Worm (Caenorhabditis elegans): ENCODE results near the gene mspn-1.

Gene mspn-1

ce11 chrIV:10164086-10164485, 13.7 kb upstream of the mspn-1 start:
- no peak for TF ChIP-seq nhr-28 (tag; optimal IDR thresholded peaks at IDR 0.05)
- TF ChIP-seq snpc-4 (tag; optimal IDR thresholded peaks at IDR 0.05), result no peak
- TF ChIP-seq nhr-237 (tag; optimal IDR thresholded peaks at IDR 0.05), result no peak
- no peak for TF ChIP-seq mab-5 (tag; optimal IDR thresholded peaks at IDR 0.05)
- TF ChIP-seq sptf-1 (tag; optimal IDR thresholded peaks at IDR 0.05), result no peak
- TF ChIP-seq lin-32 (GFP tag; optimal IDR thresholded peaks at IDR 0.05), result no peak
- TF ChIP-seq M03D4.4 (tag; optimal IDR thresholded peaks at IDR 0.05), result no peak
- TF ChIP-seq unc-39 (tag; optimal IDR thresholded peaks at IDR 0.05), result no peak
- TF ChIP-seq mls-2 (tag; optimal IDR thresholded peaks at IDR 0.05), result no peak
- TF ChIP-seq blmp-1 (tag; optimal IDR thresholded peaks at IDR 0.05), result no peak
- no peak for TF ChIP-seq sem-2 (GFP tag; optimal IDR thresholded peaks at IDR 0.05)
- TF ChIP-seq nhr-12 (tag; optimal IDR thresholded peaks at IDR 0.05), result no peak
- TF ChIP-seq ces-1 (GFP tag; optimal IDR thresholded peaks at IDR 0.05), result no peak
- TF ChIP-seq cnd-1 (tag; optimal IDR thresholded peaks at IDR 0.05), result no peak
- no peak for TF ChIP-seq lsy-2 (tag; optimal IDR thresholded peaks at IDR 0.05)
- no peak for TF ChIP-seq ceh-43 (GFP tag; optimal IDR thresholded peaks at IDR 0.05)

- peak; percentile 99 for TF ChIP-seq ces-1 (GFP tag; optimal IDR thresholded peaks at IDR 0.05)
- no peak for TF ChIP-seq cnd-1 (tag; optimal IDR thresholded peaks at IDR 0.05)
These were observed 7.0 kb upstream of the mspn-1 start for ce11 chrIV:10170808-10171207.

- TF ChIP-seq ces-1 (GFP tag; optimal IDR thresholded peaks at IDR 0.05) (peak; percentile 59), lsy-2 (tag; optimal IDR thresholded peaks at IDR 0.05) (no peak)
These were observed 3.4 kb upstream of the mspn-1 start, which contains the start of gene pxf-1 for ce11 chrIV:10174328-10174727. Gene pxf-1, minus strand, starts transcription at chrIV:10174341.

ce11 chrIV:10174932-10175732, 2.6 kb upstream of the mspn-1 start:
- TF ChIP-seq blmp-1 (tag; optimal IDR thresholded peaks at IDR 0.05) (no peak), elt-3 (tag; optimal IDR thresholded peaks at IDR 0.05) (no peak), nhr-12 (tag; optimal IDR thresholded peaks at IDR 0.05) (no peak), unc-120 (tag; optimal IDR thresholded peaks at IDR 0.05; ENCODE audit: poor library complexity, severe bottlenecking) (peak; percentile 9), nhr-28 (tag; optimal IDR thresholded peaks at IDR 0.05) (no peak), mls-2 (tag; optimal IDR thresholded peaks at IDR 0.05) (peak; percentile 51), unc-39 (tag; optimal IDR thresholded peaks at IDR 0.05) (no peak), cnd-1 (tag; optimal IDR thresholded peaks at IDR 0.05) (peak; percentile 20), drap-1 (GFP tag; optimal IDR thresholded peaks at IDR 0.05) (peak; percentile 63), tbx-8 (GFP tag; optimal IDR thresholded peaks at IDR 0.05) (no peak), M03D4.4 (tag; optimal IDR thresholded peaks at IDR 0.05) (peak; percentile 60), lsy-2 (tag; optimal IDR thresholded peaks at IDR 0.05) (no peak), mab-5 (tag; optimal IDR thresholded peaks at IDR 0.05) (no peak), pha-4 (tag; optimal IDR thresholded peaks at IDR 0.05) (peak; percentile 13), elt-1 (tag; optimal IDR thresholded peaks at IDR 0.05; ENCODE audit: borderline replicate concordance, insufficient read depth) (no peak), snpc-4 (tag; optimal IDR thresholded peaks at IDR 0.05) (no peak), sptf-1 (tag; optimal IDR thresholded peaks at IDR 0.05) (peak; percentile 14), ham-2 (GFP tag; optimal IDR thresholded peaks at IDR 0.05) (peak; percentile 22), ztf-11 (tag; optimal IDR thresholded peaks at IDR 0.05) (no peak), sem-2 (GFP tag; optimal IDR thresholded peaks at IDR 0.05) (no peak)

ce11 chrIV:10176252-10176730, 1.5 kb upstream of the mspn-1 start, which contains the start of gene rack-1:
Gene rack-1, plus strand, starts transcription at chrIV:10176680.
- TF ChIP-seq pha-4 (tag; optimal IDR thresholded peaks at IDR 0.05) (peak; percentile 48), lin-32 (GFP tag; optimal IDR thresholded peaks at IDR 0.05) (no peak), unc-39 (tag; optimal IDR thresholded peaks at IDR 0.05) (no peak), nhr-237 (tag; optimal IDR thresholded peaks at IDR 0.05) (peak; percentile 33), lsy-2 (tag; optimal IDR thresholded peaks at IDR 0.05) (peak; percentile 59), ces-1 (GFP tag; optimal IDR thresholded peaks at IDR 0.05) (peak; percentile 83), ceh-39 (tag; optimal IDR thresholded peaks at IDR 0.05) (peak; percentile 27), unc-62 (GFP tag; optimal IDR thresholded peaks at IDR 0.05) (peak; percentile 4), mep-1 (tag; optimal IDR thresholded peaks at IDR 0.05) (peak; percentile 64)

Measured in whole organism, mixed stage, embryonic.